Fruit fly (Drosophila melanogaster): ENCODE data around the gene pll.

Gene pll

dm6 chr3R:27212979-27213580 lies 39.9 kb downstream of the pll start:
- TF ChIP-seq CG17359 (tag; optimal IDR thresholded peaks at IDR 0.05) (no peak), Tbp (GFP tag; optimal IDR thresholded peaks at IDR 0.05) (no peak), CG7963 (GFP tag; IDR thresholded peaks at IDR 0.05; ENCODE audit: partially characterized antibody) (no peak), Dip2 (GFP tag; IDR thresholded peaks at IDR 0.05) (no peak), abd-A (tag; optimal IDR thresholded peaks at IDR 0.05) (peak; percentile 96), vvl (GFP tag; IDR thresholded peaks at IDR 0.05) (peak; percentile 63), sc (optimal IDR thresholded peaks at IDR 0.05) (no peak), sc (GFP tag; optimal IDR thresholded peaks at IDR 0.05) (no peak), vnd (GFP tag; IDR thresholded peaks at IDR 0.05; ENCODE audit: partially characterized antibody) (no peak), CG3726 (GFP tag; IDR thresholded peaks at IDR 0.05) (0 out of 3 replicates have a peak, but pooled peaks have one; percentile 23), CG4360 (GFP tag; IDR thresholded peaks at IDR 0.05) (no peak), HmgZ (tag; optimal IDR thresholded peaks at IDR 0.05) (no peak), CG13287 (GFP tag; IDR thresholded peaks at IDR 0.05; ENCODE audit: partially characterized antibody) (no peak), chinmo (GFP tag; IDR thresholded peaks at IDR 0.05; ENCODE audit: partially characterized antibody) (0 out of 4 replicates have a peak, but pooled peaks have one; percentile 62), CG3065 (GFP tag; optimal IDR thresholded peaks at IDR 0.05) (no peak), Dbx (GFP tag; IDR thresholded peaks at IDR 0.05) (no peak), CG13624 (GFP tag; optimal IDR thresholded peaks at IDR 0.05) (no peak), gro (GFP tag; optimal IDR thresholded peaks at IDR 0.05) (peak; percentile 28), CG1024 (GFP tag; IDR thresholded peaks at IDR 0.05) (no peak), CG9817 (tag; optimal IDR thresholded peaks at IDR 0.05) (no peak), az2 (GFP tag; optimal IDR thresholded peaks at IDR 0.05) (no peak)

dm6 chr3R:27209561-27210275 lies 43.3 kb downstream of the pll start:
- TF ChIP-seq HLH4C (GFP tag; IDR thresholded peaks at IDR 0.05; ENCODE audit: partially characterized antibody) (no peak), Dek (tag; optimal IDR thresholded peaks at IDR 0.05) (no peak), prd (optimal IDR thresholded peaks at IDR 0.05) (no peak), prd (GFP tag; IDR thresholded peaks at IDR 0.05) (peak; percentile 20; the same call in 1 of the 3 replicates), gem (tag; optimal IDR thresholded peaks at IDR 0.05) (no peak), esg (GFP tag; conservative IDR thresholded peaks at IDR 0.05) (0 out of 2 replicates have a peak, but pooled peaks have one; percentile 14), Ptx1 (GFP tag; IDR thresholded peaks at IDR 0.05) (0 out of 2 replicates have a peak, but pooled peaks have one; percentile 6), TFAM (GFP tag; optimal IDR thresholded peaks at IDR 0.05) (no peak), Med (GFP tag) (peak; percentile 25), sens (GFP tag) (peak; percentile 27), CG31224 (GFP tag; IDR thresholded peaks at IDR 0.05) (no peak), Drgx (GFP tag; IDR thresholded peaks at IDR 0.05) (peak; percentile 12; the same call in 1 of the 2 replicates), HLH3B (GFP tag; IDR thresholded peaks at IDR 0.05) (0 out of 2 replicates have a peak, but pooled peaks have one; percentile 27)

- no peak for TF ChIP-seq yki (optimal IDR thresholded peaks at IDR 0.05)
- TF ChIP-seq CG3281 (GFP tag; optimal IDR thresholded peaks at IDR 0.05): no peak
- peak; percentile 25 for TF ChIP-seq CG6765 (GFP tag; optimal IDR thresholded peaks at IDR 0.05)
- TF ChIP-seq CG3726 (GFP tag; IDR thresholded peaks at IDR 0.05): 0 out of 3 replicates have a peak, but pooled peaks have one; percentile 42
- TF ChIP-seq Poxn (GFP tag; IDR thresholded peaks at IDR 0.05): no peak
- no peak for TF ChIP-seq CkIIα-i1 (GFP tag; IDR thresholded peaks at IDR 0.05)
- TF ChIP-seq NC2β (GFP tag; optimal IDR thresholded peaks at IDR 0.05): peak; percentile 59
- TF ChIP-seq CG15073 (GFP tag; optimal IDR thresholded peaks at IDR 0.05): no peak
- peak; percentile 57 for TF ChIP-seq CG4328 (GFP tag; optimal IDR thresholded peaks at IDR 0.05)
- TF ChIP-seq prd (optimal IDR thresholded peaks at IDR 0.05): no peak
- TF ChIP-seq prd (GFP tag; IDR thresholded peaks at IDR 0.05): peak; percentile 59
- TF ChIP-seq CG2712 (tag; optimal IDR thresholded peaks at IDR 0.05): peak; percentile 20
- no peak for TF ChIP-seq Six4 (GFP tag; optimal IDR thresholded peaks at IDR 0.05)
- TF ChIP-seq lilli (GFP tag; optimal IDR thresholded peaks at IDR 0.05): no peak
- no peak for TF ChIP-seq usp (GFP tag; optimal IDR thresholded peaks at IDR 0.05)
- no peak for TF ChIP-seq hbn (GFP tag; IDR thresholded peaks at IDR 0.05; ENCODE audit: partially characterized antibody)
- TF ChIP-seq Bdp1 (GFP tag; optimal IDR thresholded peaks at IDR 0.05): no peak
Observed at dm6 chr3R:27208724-27209343, 44.1 kb downstream of the pll start.

All from whole organism, embryonic.